Fruit fly (Drosophila melanogaster) whole organism, pupa: ENCODE measurements around the gene CG1835.
"Not testable (repeated sequence)": the region's sequence is repeated elsewhere in the genome, so short reads cannot be mapped to it uniquely, and the experiment has no call there.

Experiments
- CG10348 ChIP-seq: fragments of 200-800 bp; sonication (Bioruptor generic); IDR thresholded peaks from 2 replicates; pipeline ENCODE4 v1.3.6; 2022; ENCODE audit warnings: missing biosample characterization, missing genetic modification characterization
- CG12605 ChIP-seq: fragments of 200-800 bp; sonication (Bioruptor generic); IDR thresholded peaks from 2 replicates; pipeline ENCODE4 v1.3.6; 2022; ENCODE audit warnings: missing biosample characterization, missing genetic modification characterization
- CG13204 ChIP-seq: fragments of 200-800 bp; sonication (Bioruptor generic); optimal IDR thresholded peaks from 2 replicates; lab custom pipeline; 2018; ENCODE audit warnings: missing biosample characterization, mild to moderate bottlenecking, missing genetic modification characterization, moderate library complexity
- CG14655 ChIP-seq: fragments of 200-800 bp; sonication (Bioruptor generic); optimal IDR thresholded peaks from 3 replicates; lab custom pipeline; 2017; ENCODE audit warnings: mild to moderate bottlenecking, missing biosample characterization, missing genetic modification reagents, missing genetic modification characterization
- CG15710 ChIP-seq: fragments of 200-800 bp; sonication (Bioruptor generic); optimal IDR thresholded peaks from 2 replicates; lab custom pipeline; 2018; ENCODE audit warnings: missing biosample characterization, mild to moderate bottlenecking, missing genetic modification characterization, moderate library complexity
- CG17806 ChIP-seq: fragments of 200-800 bp; sonication (Bioruptor generic); optimal IDR thresholded peaks from 2 replicates; lab custom pipeline; 2018; ENCODE audit warnings: missing biosample characterization, mild to moderate bottlenecking, missing genetic modification characterization, moderate library complexity
- CG32121 ChIP-seq: fragments of 200-800 bp; sonication (Bioruptor generic); IDR thresholded peaks from 2 replicates; pipeline ENCODE4 v1.3.6; 2022; ENCODE audit warnings: missing biosample characterization, missing genetic modification characterization
- CG34367 ChIP-seq: fragments of 200-800 bp; sonication (Bioruptor generic); optimal IDR thresholded peaks from 2 replicates; lab custom pipeline; 2018; ENCODE audit warnings: missing biosample characterization, mild to moderate bottlenecking, missing genetic modification characterization
- CG4496 ChIP-seq: fragments of 200-800 bp; sonication (Bioruptor generic); IDR thresholded peaks from 3 replicates; pipeline ENCODE4 v1.3.6; 2022; ENCODE audit warnings: missing biosample characterization, missing genetic modification characterization
- CG8159 ChIP-seq: fragments of 200-800 bp; sonication (Bioruptor generic); optimal IDR thresholded peaks from 3 replicates; lab custom pipeline; 2018; ENCODE audit warnings: missing biosample characterization, mild to moderate bottlenecking, missing genetic modification characterization, moderate library complexity
- CG8301 ChIP-seq: fragments of 200-800 bp; sonication (Bioruptor generic); optimal IDR thresholded peaks from 2 replicates; lab custom pipeline; 2018; ENCODE audit warnings: missing biosample characterization, mild to moderate bottlenecking, missing genetic modification characterization
- CG9948 ChIP-seq: fragments of 200-800 bp; sonication (Bioruptor generic); optimal IDR thresholded peaks from 2 replicates; lab custom pipeline; 2018; ENCODE audit warnings: missing biosample characterization, mild to moderate bottlenecking, missing genetic modification characterization, moderate library complexity
- D1 ChIP-seq: fragments of 200-800 bp; sonication (Bioruptor generic); optimal IDR thresholded peaks from 2 replicates; lab custom pipeline; 2018; ENCODE audit warnings: missing biosample characterization, mild to moderate bottlenecking, missing genetic modification characterization, moderate library complexity
- EcR ChIP-seq: fragments of 200-800 bp; sonication (Bioruptor generic); optimal IDR thresholded peaks from 3 replicates; lab custom pipeline; 2019; ENCODE audit warnings: missing biosample characterization, missing genetic modification characterization, mild to moderate bottlenecking, moderate library complexity, missing genetic modification reagents
- Ets98B ChIP-seq: fragments of 200-800 bp; sonication (Bioruptor generic); IDR thresholded peaks from 2 replicates; pipeline ENCODE4 v1.3.6; 2022; ENCODE audit warnings: missing biosample characterization, missing genetic modification characterization
- Pif1A ChIP-seq: fragments of 200-800 bp; sonication (Bioruptor generic); optimal IDR thresholded peaks from 3 replicates; lab custom pipeline; 2016; ENCODE audit warnings: missing biosample characterization, missing genetic modification characterization
- Pif1B ChIP-seq: fragments of 200-800 bp; sonication (Bioruptor generic); optimal IDR thresholded peaks from 3 replicates; lab custom pipeline; 2016; ENCODE audit warnings: missing biosample characterization, missing genetic modification characterization
- Snoo ChIP-seq: fragments of 200-800 bp; sonication (Bioruptor generic); optimal IDR thresholded peaks from 3 replicates; lab custom pipeline; 2017; ENCODE audit warnings: missing biosample characterization, mild to moderate bottlenecking, missing genetic modification characterization, inconsistent platforms
- fd96Ca ChIP-seq: fragments of 200-800 bp; sonication (Bioruptor generic); IDR thresholded peaks from 3 replicates; pipeline ENCODE4 v1.3.6; 2022; ENCODE audit warnings: missing biosample characterization, missing genetic modification characterization
- gl ChIP-seq: fragments of 200-800 bp; sonication (Bioruptor generic); optimal IDR thresholded peaks from 2 replicates; lab custom pipeline; 2018; ENCODE audit warnings: missing biosample characterization, mild to moderate bottlenecking, missing genetic modification characterization
- rn ChIP-seq: fragments of 200-800 bp; sonication (Bioruptor generic); IDR thresholded peaks from 2 replicates; pipeline ENCODE4 v1.3.6; 2022; ENCODE audit warnings: missing biosample characterization, missing genetic modification characterization

Gene CG1835

dm6 chrX:20656535-20657350 lies 5.0 kb upstream of the CG1835 start, which contains the start of gene Cyp6v1:
Gene Cyp6v1, plus strand, starts transcription at chrX:20657122.
- TF ChIP-seq Snoo (peak; percentile 83), EcR (GFP tag; lab: Kevin White, UChicago) (peak; percentile 72), Ets98B (no peak), D1 (tag; lab: Kevin White, UChicago) (peak; percentile 11), CG14655 (GFP tag; lab: Kevin White, UChicago) (peak; percentile 92), CG34367 (tag; lab: Kevin White, UChicago) (peak; percentile 37), CG8159 (peak; percentile 84), CG15710 (peak; percentile 71), CG4496 (GFP tag; lab: Robert Waterston, UW) (peak; percentile 66), CG12605 (GFP tag; lab: Robert Waterston, UW) (no peak), CG10348 (GFP tag; lab: Robert Waterston, UW) (no peak), CG17806 (peak; percentile 46), gl (peak; percentile 13), Pif1A (GFP tag; lab: Kevin White, UChicago) (peak; percentile 65), CG13204 (GFP tag; lab: Kevin White, UChicago) (no peak), fd96Ca (GFP tag; lab: Robert Waterston, UW) (peak; percentile 61), Pif1B (peak; percentile 59), CG8301 (peak; percentile 78), CG9948 (peak; percentile 71), CG32121 (GFP tag; lab: Robert Waterston, UW) (no peak; the same call in 1 of the 2 replicates), rn (GFP tag; lab: Robert Waterston, UW) (no peak)

dm6 chrX:20658627-20659026 lies 3.1 kb upstream of the CG1835 start:
- TF ChIP-seq CG4496 (GFP tag; lab: Robert Waterston, UW), result 0 out of 3 replicates have a peak, but pooled peaks have one; percentile 23
- TF ChIP-seq EcR (GFP tag; lab: Kevin White, UChicago), result peak; percentile 10
- no peak for TF ChIP-seq fd96Ca (GFP tag; lab: Robert Waterston, UW)

dm6 chrX:20662919-20663557 lies 1.3 kb downstream of the CG1835 start:
- TF ChIP-seq CG14655 (GFP tag; lab: Kevin White, UChicago) (no peak), CG17806 (no peak)

DNA sequence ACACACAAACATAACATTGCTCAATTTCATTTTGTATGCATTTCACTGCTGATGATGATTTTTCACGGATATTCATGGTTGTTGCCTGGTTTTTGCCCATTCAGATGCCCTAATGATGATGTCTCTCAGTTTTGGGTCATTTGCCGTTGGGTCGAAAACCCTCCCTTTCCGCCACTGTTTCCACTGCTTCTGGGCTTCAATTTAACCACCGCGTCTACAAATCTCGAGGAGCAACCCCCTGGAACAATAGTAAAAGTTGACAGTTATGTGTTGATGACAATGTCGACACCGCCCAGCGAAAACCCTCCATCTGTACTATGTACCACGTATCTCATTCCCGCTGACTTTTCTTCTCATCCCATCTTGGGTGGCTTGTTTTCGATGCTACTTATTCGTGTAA lies 4.6 kb downstream of the CG1835 start:
- TF ChIP-seq gl, result no peak
- TF ChIP-seq Ets98B, result no peak
- no peak for TF ChIP-seq D1 (tag; lab: Kevin White, UChicago)
- TF ChIP-seq CG12605 (GFP tag; lab: Robert Waterston, UW), result no peak
- no peak for TF ChIP-seq CG15710
- no peak for TF ChIP-seq CG14655 (GFP tag; lab: Kevin White, UChicago)
- TF ChIP-seq EcR (GFP tag; lab: Kevin White, UChicago), result no peak
- TF ChIP-seq CG8301, result no peak

dm6 chrX:20676963-20677362 lies 15.2 kb downstream of the CG1835 start, which contains the start of gene hydra:
Gene hydra, minus strand, starts transcription at chrX:20677063.
- not testable (repeated sequence) for TF ChIP-seq Ets98B; D1 (tag; lab: Kevin White, UChicago); CG15710
- TF ChIP-seq, all 21 proteins: peak for 0; not testable (repeated sequence) for 21

- TF ChIP-seq Ets98B (no peak), EcR (GFP tag; lab: Kevin White, UChicago) (no peak), CG17806 (no peak), Pif1B (no peak), CG12605 (GFP tag; lab: Robert Waterston, UW) (no peak), CG4496 (GFP tag; lab: Robert Waterston, UW) (no peak), Pif1A (GFP tag; lab: Kevin White, UChicago) (no peak), CG8159 (no peak), CG10348 (GFP tag; lab: Robert Waterston, UW) (no peak), CG9948 (no peak), Snoo (no peak), rn (GFP tag; lab: Robert Waterston, UW) (no peak), fd96Ca (GFP tag; lab: Robert Waterston, UW) (no peak), gl (no peak), CG14655 (GFP tag; lab: Kevin White, UChicago) (no peak), D1 (tag; lab: Kevin White, UChicago) (no peak), CG34367 (tag; lab: Kevin White, UChicago) (no peak), CG8301 (no peak), CG32121 (GFP tag; lab: Robert Waterston, UW) (no peak), CG15710 (no peak)
Measured at dm6 chrX:20680407-20680806, 18.7 kb downstream of the CG1835 start.
